Worm (Caenorhabditis elegans) whole organism, L4 larva: ENCODE data around the gene hda-6.
A peak's percentile ranks its signal among the peaks of the same experiment; 100 is the strongest.

Experiments
- ZK546.5 ChIP-seq, 2 experiments: sonication (generic microtip); optimal IDR thresholded peaks; 2 replicates each; lab custom pipeline; 2017; ENCODE audit warnings: missing biosample characterization in 2 of 2, missing genetic modification characterization in 2 of 2
- aha-1 ChIP-seq: fragments of 150-350 bp; peaks from one replicate; lab custom pipeline; 2014; ENCODE audit warnings: missing biosample characterization, missing genetic modification characterization
- arid-1 ChIP-seq: fragments of 200-800 bp; sonication (Bioruptor generic); conservative IDR thresholded peaks from 2 replicates; pipeline ENCODE4 v1.3.6; 2022; ENCODE audit warnings: missing genetic modification reagents, missing genetic modification characterization, missing compliant biosample characterization
- ceh-28 ChIP-seq: fragments of 150-350 bp; optimal IDR thresholded peaks from 2 replicates; lab custom pipeline; 2014; ENCODE audit warnings: missing biosample characterization, missing genetic modification reagents, missing genetic modification characterization
- ceh-44 ChIP-seq: fragments of 200-800 bp; sonication (Bioruptor generic); IDR thresholded peaks from 2 replicates; pipeline ENCODE4 v1.3.6; 2022; ENCODE audit warnings: missing genetic modification reagents, missing genetic modification characterization, missing compliant biosample characterization
- ceh-62 ChIP-seq: sonication (generic microtip); optimal IDR thresholded peaks from 2 replicates; lab custom pipeline; 2017; ENCODE audit warnings: missing biosample characterization, missing genetic modification characterization
- cey-2 ChIP-seq: sonication (generic microtip); optimal IDR thresholded peaks from 3 replicates; lab custom pipeline; 2017; ENCODE audit warnings: missing genetic modification characterization, mild to moderate bottlenecking, missing compliant biosample characterization, antibody characterized with exemption, borderline replicate concordance; ENCODE audit not compliant: insufficient read depth
- ctbp-1 ChIP-seq: fragments of 200-800 bp; sonication (Bioruptor generic); IDR thresholded peaks from 2 replicates; pipeline ENCODE4 v1.3.6; 2022; ENCODE audit warnings: missing genetic modification reagents, missing genetic modification characterization, missing compliant biosample characterization
- daf-16 ChIP-seq, 3 experiments: sonication (generic microtip); optimal IDR thresholded peaks; 2 replicates each; lab custom pipeline; 2016 to 2017; ENCODE audit warnings: missing genetic modification characterization in 3 of 3, missing genetic modification reagents in 3 of 3, mild to moderate bottlenecking in 2 of 3, missing compliant biosample characterization in 2 of 3, missing biosample characterization in 1 of 3, moderate library complexity in 1 of 3
- daf-19 ChIP-seq: fragments of 200-800 bp; sonication (Bioruptor generic); conservative IDR thresholded peaks from 2 replicates; pipeline ENCODE4 v1.3.6; 2022; ENCODE audit warnings: missing genetic modification characterization, missing compliant biosample characterization
- daf-8 ChIP-seq: fragments of 200-800 bp; sonication (Bioruptor generic); IDR thresholded peaks from 2 replicates; pipeline ENCODE4 v1.3.6; 2022; ENCODE audit warnings: missing genetic modification characterization, missing compliant biosample characterization
- dmd-9 ChIP-seq: fragments of 200-800 bp; sonication (Bioruptor generic); IDR thresholded peaks from 2 replicates; pipeline ENCODE4 v1.3.6; 2022; ENCODE audit warnings: missing genetic modification reagents, missing genetic modification characterization, missing compliant biosample characterization
- duxl-1 ChIP-seq: sonication (generic microtip); optimal IDR thresholded peaks from 2 replicates; lab custom pipeline; 2016; ENCODE audit warnings: mild to moderate bottlenecking, missing genetic modification characterization, moderate library complexity, missing compliant biosample characterization; ENCODE audit not compliant: poor library complexity
- dve-1 ChIP-seq: sonication (generic microtip); optimal IDR thresholded peaks from 2 replicates; lab custom pipeline; 2017; ENCODE audit warnings: antibody characterized with exemption, mild to moderate bottlenecking, missing genetic modification characterization, missing compliant biosample characterization; ENCODE audit not compliant: insufficient read depth
- egl-43 ChIP-seq: fragments of 200-800 bp; sonication (Bioruptor generic); IDR thresholded peaks from 2 replicates; pipeline ENCODE4 v1.3.6; 2022; ENCODE audit warnings: missing genetic modification reagents, missing genetic modification characterization, missing compliant biosample characterization
- fos-1 ChIP-seq: fragments of 150-350 bp; optimal IDR thresholded peaks from 2 replicates; lab custom pipeline; 2014; ENCODE audit warnings: missing biosample characterization, missing genetic modification characterization
- gei-8 ChIP-seq: fragments of 200-800 bp; sonication (Bioruptor generic); optimal IDR thresholded peaks from 2 replicates; lab custom pipeline; 2018; ENCODE audit warnings: mild to moderate bottlenecking, missing genetic modification characterization, missing compliant biosample characterization
- lin-1 ChIP-seq: fragments of 200-800 bp; sonication (Bioruptor generic); IDR thresholded peaks from 2 replicates; pipeline ENCODE4 v1.3.6; 2022; ENCODE audit warnings: missing genetic modification reagents, missing genetic modification characterization, missing compliant biosample characterization
- lin-13 ChIP-seq: fragments of 150-350 bp; optimal IDR thresholded peaks from 2 replicates; lab custom pipeline; 2014; ENCODE audit warnings: missing biosample characterization, missing genetic modification reagents, missing genetic modification characterization
- lin-15B ChIP-seq: fragments of 150-350 bp; sonication (generic microtip); optimal IDR thresholded peaks from 3 replicates; lab custom pipeline; 2014; ENCODE audit warnings: missing biosample characterization, missing genetic modification characterization
- lir-3 ChIP-seq: sonication (generic microtip); optimal IDR thresholded peaks from 2 replicates; lab custom pipeline; 2016; ENCODE audit warnings: mild to moderate bottlenecking, missing genetic modification characterization, missing compliant biosample characterization
- lsy-2 ChIP-seq, 2 experiments: fragments of 150-350 bp in 1 of 2; sonication (generic microtip) in 1 of 2; optimal IDR thresholded peaks; 2 replicates each; lab custom pipeline; 2014 to 2017; ENCODE audit warnings: missing biosample characterization in 2 of 2, missing genetic modification characterization in 2 of 2
- madf-9 ChIP-seq: fragments of 200-800 bp; sonication (Bioruptor generic); conservative IDR thresholded peaks from 2 replicates; pipeline ENCODE4 v1.3.6; 2022; ENCODE audit warnings: missing genetic modification reagents, missing genetic modification characterization, missing compliant biosample characterization
- mdt-29 ChIP-seq: fragments of 200-800 bp; sonication (Bioruptor generic); IDR thresholded peaks from 2 replicates; pipeline ENCODE4 v1.3.6; 2022; ENCODE audit warnings: missing genetic modification reagents, missing genetic modification characterization, missing compliant biosample characterization
- mxl-2 ChIP-seq: fragments of 200-800 bp; sonication (Bioruptor generic); conservative IDR thresholded peaks from 2 replicates; pipeline ENCODE4 v1.3.6; 2022; ENCODE audit warnings: missing genetic modification reagents, missing genetic modification characterization, missing compliant biosample characterization
- nhr-10 ChIP-seq: fragments of 150-350 bp; optimal IDR thresholded peaks from 2 replicates; lab custom pipeline; 2014; ENCODE audit warnings: missing biosample characterization, missing genetic modification characterization
- nhr-102 ChIP-seq: sonication (generic microtip); optimal IDR thresholded peaks from 2 replicates; lab custom pipeline; 2016; ENCODE audit warnings: mild to moderate bottlenecking, missing genetic modification characterization, moderate library complexity, missing compliant biosample characterization
- nhr-111 ChIP-seq: fragments of 200-800 bp; sonication (Bioruptor generic); optimal IDR thresholded peaks from 2 replicates; lab custom pipeline; 2018; ENCODE audit warnings: mild to moderate bottlenecking, missing genetic modification characterization, missing compliant biosample characterization
- nhr-28 ChIP-seq: fragments of 150-350 bp; optimal IDR thresholded peaks from 2 replicates; lab custom pipeline; 2014; ENCODE audit warnings: missing biosample characterization, missing genetic modification characterization
- nhr-48 ChIP-seq: sonication (generic microtip); optimal IDR thresholded peaks from 2 replicates; lab custom pipeline; 2016; ENCODE audit warnings: mild to moderate bottlenecking, missing genetic modification characterization, missing compliant biosample characterization
- nhr-76 ChIP-seq: fragments of 150-350 bp; optimal IDR thresholded peaks from 2 replicates; lab custom pipeline; 2014; ENCODE audit warnings: missing biosample characterization, missing genetic modification characterization
- nhr-77 ChIP-seq: fragments of 150-350 bp; optimal IDR thresholded peaks from 2 replicates; lab custom pipeline; 2014; ENCODE audit warnings: missing biosample characterization, missing genetic modification characterization
- pha-4 ChIP-seq, 2 experiments: fragments of 150-350 bp in 1 of 2; fragments of 200-800 bp in 1 of 2; sonication (Bioruptor generic) in 1 of 2; IDR thresholded peaks in 1 of 2; optimal IDR thresholded peaks in 1 of 2; 2 replicates each; pipeline versions ENCODE4 v1.3.6 to Lab custom; 2014 to 2022; ENCODE audit warnings: missing genetic modification characterization in 2 of 2, missing genetic modification reagents in 2 of 2, missing biosample characterization in 1 of 2, missing compliant biosample characterization in 1 of 2
- php-3 ChIP-seq: fragments of 200-800 bp; sonication (Bioruptor generic); IDR thresholded peaks from 2 replicates; pipeline ENCODE4 v1.3.6; 2022; ENCODE audit warnings: missing genetic modification reagents, missing genetic modification characterization, missing compliant biosample characterization
- rbr-2 ChIP-seq: sonication (generic microtip); optimal IDR thresholded peaks from 2 replicates; lab custom pipeline; 2016; ENCODE audit warnings: missing genotype, missing genetic modification characterization, missing compliant biosample characterization
- saeg-2 ChIP-seq: fragments of 200-800 bp; sonication (Bioruptor generic); IDR thresholded peaks from 2 replicates; pipeline ENCODE4 v1.3.6; 2022; ENCODE audit warnings: missing genetic modification reagents, missing genetic modification characterization, missing compliant biosample characterization
- spr-1 ChIP-seq: sonication (generic microtip); optimal IDR thresholded peaks from 2 replicates; lab custom pipeline; 2016; ENCODE audit warnings: mild to moderate bottlenecking, missing genetic modification characterization, missing compliant biosample characterization
- spr-3 ChIP-seq: fragments of 200-800 bp; sonication (Bioruptor generic); optimal IDR thresholded peaks from 2 replicates; lab custom pipeline; 2018; ENCODE audit warnings: mild to moderate bottlenecking, missing genetic modification characterization, missing compliant biosample characterization
- unc-130 ChIP-seq: sonication (generic microtip); optimal IDR thresholded peaks from 2 replicates; lab custom pipeline; 2016; ENCODE audit warnings: missing genetic modification reagents, missing genetic modification characterization, missing compliant biosample characterization
- unc-62 ChIP-seq, 3 experiments: fragments of 150-350 bp in 1 of 3; sonication (generic microtip); optimal IDR thresholded peaks in 2 of 3; peaks in 1 of 3; 1 replicate in 1 of 3; 2 replicates in 2 of 3; lab custom pipeline; 2014 to 2017; ENCODE audit warnings: missing biosample characterization in 3 of 3, missing genetic modification characterization in 3 of 3, missing genetic modification reagents in 3 of 3, missing genotype in 1 of 3
- zfp-2 ChIP-seq: sonication (generic microtip); optimal IDR thresholded peaks from 2 replicates; lab custom pipeline; 2016; ENCODE audit warnings: mild to moderate bottlenecking, missing genetic modification characterization, missing compliant biosample characterization
- zfp-3 ChIP-seq: fragments of 200-800 bp; sonication (Bioruptor generic); conservative IDR thresholded peaks from 2 replicates; pipeline ENCODE4 v1.3.6; 2022; ENCODE audit warnings: missing genetic modification reagents, missing genetic modification characterization, missing compliant biosample characterization
- zip-2 ChIP-seq: fragments of 150-350 bp; optimal IDR thresholded peaks from 2 replicates; lab custom pipeline; 2014; ENCODE audit warnings: missing biosample characterization, missing genetic modification characterization
- ztf-7 ChIP-seq: fragments of 150-350 bp; optimal IDR thresholded peaks from 2 replicates; lab custom pipeline; 2014; ENCODE audit warnings: missing biosample characterization, missing genetic modification characterization

The hda-6 gene

ce11 chrIV:5400609-5401008 lies 36.5 kb upstream of the hda-6 start, which contains the start of gene ZK616.1:
Gene ZK616.1 (plus strand): TSS chrIV:5400909.
- TF ChIP-seq unc-62 (GFP tag; optimal IDR thresholded peaks at IDR 0.05 in 1 of 2; lab: Kevin White, UChicago) (peak in 1 of 2 experiments; percentile 16), unc-62 (tag; optimal IDR thresholded peaks at IDR 0.05; lab: Kevin White, UChicago) (no peak), egl-43 (no peak), nhr-28 (tag; lab: Kevin White, UChicago) (no peak), lin-15B (tag; lab: Kevin White, UChicago) (no peak)

ce11 chrIV:5397539-5397938 lies 33.4 kb upstream of the hda-6 start, which contains the start of gene ZK616.2:
Gene ZK616.2 (plus strand): TSS chrIV:5397839.
- no peak for TF ChIP-seq nhr-28 (tag; lab: Kevin White, UChicago)
- TF ChIP-seq spr-3 = no peak
- no peak for TF ChIP-seq saeg-2 (GFP tag; lab: Robert Waterston, UW)
- no peak for TF ChIP-seq rbr-2 (tag; lab: Kevin White, UChicago)
- TF ChIP-seq aha-1 (tag; lab: Kevin White, UChicago) = no peak
- TF ChIP-seq mxl-2 (GFP tag; lab: Robert Waterston, UW) = no peak
- no peak for TF ChIP-seq ceh-62
- TF ChIP-seq dmd-9 = no peak
- no peak for TF ChIP-seq mdt-29 (GFP tag; lab: Robert Waterston, UW)
- no peak for TF ChIP-seq ceh-44 (GFP tag; lab: Robert Waterston, UW)
- TF ChIP-seq nhr-10 (tag; lab: Kevin White, UChicago) = no peak
- no peak for TF ChIP-seq daf-8
- no peak for TF ChIP-seq daf-19
- TF ChIP-seq dve-1 (tag; lab: Kevin White, UChicago) = no peak

ce11 chrIV:5396769-5397168 lies 32.7 kb upstream of the hda-6 start, which contains the start of gene ZK616.3:
Gene ZK616.3 (plus strand): TSS chrIV:5397069.
- TF ChIP-seq lin-1 = no peak
- TF ChIP-seq fos-1 (tag; lab: Kevin White, UChicago) = no peak
- no peak for TF ChIP-seq ztf-7
- TF ChIP-seq daf-19 = no peak
- no peak for TF ChIP-seq mxl-2 (GFP tag; lab: Robert Waterston, UW)
- TF ChIP-seq ctbp-1 (GFP tag; lab: Robert Waterston, UW) = no peak
- no peak for TF ChIP-seq gei-8 (GFP tag; lab: Kevin White, UChicago)
- TF ChIP-seq zfp-2 (tag; lab: Kevin White, UChicago) = no peak
- no peak for TF ChIP-seq arid-1 (GFP tag; lab: Robert Waterston, UW)
- no peak for TF ChIP-seq nhr-48 (tag; lab: Kevin White, UChicago)
- TF ChIP-seq unc-130 (GFP tag; lab: Kevin White, UChicago) = no peak
- TF ChIP-seq lir-3 = no peak

- no peak for TF ChIP-seq nhr-76 (tag; lab: Kevin White, UChicago)
- peak; percentile 42 for TF ChIP-seq nhr-77 (tag; lab: Kevin White, UChicago)
- TF ChIP-seq zfp-3 (GFP tag; lab: Robert Waterston, UW) = 0 out of 2 replicates have a peak, but pooled peaks have one; percentile 54
- TF ChIP-seq spr-1 = peak; percentile 35
- TF ChIP-seq pha-4 (GFP tag; IDR thresholded peaks at IDR 0.05; lab: Robert Waterston, UW) = peak; percentile 50; the same call in 1 of the 2 replicates
- peak; percentile 50 for TF ChIP-seq pha-4 (tag; optimal IDR thresholded peaks at IDR 0.05; lab: Kevin White, UChicago)
- 0 out of 2 replicates have a peak, but pooled peaks have one; percentile 36 for TF ChIP-seq madf-9
- no peak for TF ChIP-seq gei-8 (GFP tag; lab: Kevin White, UChicago)
- TF ChIP-seq duxl-1 (tag; lab: Kevin White, UChicago) = peak; percentile 52
- TF ChIP-seq lin-13 (GFP tag; lab: Kevin White, UChicago) = peak; percentile 63
- TF ChIP-seq lir-3 = no peak
- TF ChIP-seq ZK546.5 (tag; optimal IDR thresholded peaks at IDR 0.05; lab: Kevin White, UChicago) = no peak
- no peak for TF ChIP-seq zip-2
- no peak for TF ChIP-seq nhr-111 (GFP tag; lab: Kevin White, UChicago)
- TF ChIP-seq cey-2 = no peak
- TF ChIP-seq nhr-102 (tag; lab: Kevin White, UChicago) = peak; percentile 76
- TF ChIP-seq php-3 (GFP tag; lab: Robert Waterston, UW) = 0 out of 2 replicates have a peak, but pooled peaks have one; percentile 45
- peak; percentile 44 for TF ChIP-seq ceh-28 (tag; lab: Kevin White, UChicago)
- TF ChIP-seq lsy-2 (tag; optimal IDR thresholded peaks at IDR 0.05; lab: Kevin White, UChicago) = peak; percentile 24 to 89
- peak; percentile 25 for TF ChIP-seq nhr-48 (tag; lab: Kevin White, UChicago)
- TF ChIP-seq nhr-28 (tag; lab: Kevin White, UChicago) = peak; percentile 28
- TF ChIP-seq daf-16 (GFP tag; optimal IDR thresholded peaks at IDR 0.05; lab: Kevin White, UChicago) = peak in 1 of 2 experiments; percentile 27
- TF ChIP-seq daf-16 (tag; optimal IDR thresholded peaks at IDR 0.05; lab: Kevin White, UChicago) = peak; percentile 44
Observed at ce11 chrIV:5394687-5395086, 30.6 kb upstream of the hda-6 start, which contains the start of the genes perm-3 and swsn-6. Gene perm-3 (minus strand): TSS chrIV:5394804. Gene swsn-6 (plus strand): TSS chrIV:5395033.
